Fruit fly (Drosophila melanogaster) S2 (cell line): ENCODE measurements around the gene CG6908.

Experiments
- CG8478 ChIP-seq: fragments of >200 bp; optimal IDR thresholded peaks from 2 replicates; lab custom pipeline; 2018
- CTCF ChIP-seq, 2 experiments: fragments of >200 bp; optimal IDR thresholded peaks; 2 replicates each; lab custom pipeline; 2018

dm6 chr3R:11663441-11663840, 26.4 kb downstream of the CG6908 start:
- TF ChIP-seq CTCF (optimal IDR thresholded peaks at IDR 0.05; lab: Kevin White, UChicago) (no peak), CG8478 (lab: Kevin White, UChicago) (no peak)
